Fruit fly (Drosophila melanogaster) whole organism, wandering third instar larva: ENCODE measurements around the gene Naa30A.

Experiments used
- Abd-B ChIP-seq: fragments of >200 bp; optimal IDR thresholded peaks from 2 replicates; lab custom pipeline; 2017; ENCODE audit warnings: missing biosample characterization, missing genetic modification characterization
- CG9705 ChIP-seq: fragments of 200-800 bp; sonication (Bioruptor generic); optimal IDR thresholded peaks from 2 replicates; lab custom pipeline; 2018; ENCODE audit warnings: missing biosample characterization, mild to moderate bottlenecking, missing genetic modification characterization
- Dfd ChIP-seq: fragments of >200 bp; optimal IDR thresholded peaks from 2 replicates; lab custom pipeline; 2017; ENCODE audit warnings: missing biosample characterization, missing genetic modification characterization
- Dif ChIP-seq: fragments of 200-275, 200-300 bp; sonication (Bioruptor generic); optimal IDR thresholded peaks from 2 replicates; lab custom pipeline; 2018; ENCODE audit warnings: missing biosample characterization, missing genetic modification characterization; ENCODE audit not compliant: partially characterized antibody
- GATAd ChIP-seq: sonication (Bioruptor generic); optimal IDR thresholded peaks from 2 replicates; lab custom pipeline; 2016; ENCODE audit warnings: missing biosample characterization, missing genetic modification characterization
- HLH106 ChIP-seq: fragments of 200-800 bp; optimal IDR thresholded peaks from 3 replicates; lab custom pipeline; 2019; ENCODE audit warnings: missing biosample characterization, mild to moderate bottlenecking, missing genetic modification characterization, moderate library complexity
- Hr78 ChIP-seq: fragments of >200 bp; optimal IDR thresholded peaks from 2 replicates; lab custom pipeline; 2017; ENCODE audit warnings: missing biosample characterization, missing genetic modification characterization
- Hr83 ChIP-seq: fragments of 200-300 bp; sonication (Bioruptor generic); optimal IDR thresholded peaks from 2 replicates; lab custom pipeline; 2016; ENCODE audit warnings: missing biosample characterization, mild to moderate bottlenecking, missing genetic modification characterization, moderate library complexity; ENCODE audit not compliant: poor library complexity, severe bottlenecking
- Jra ChIP-seq: sonication (Bioruptor generic); optimal IDR thresholded peaks from 2 replicates; lab custom pipeline; 2016; ENCODE audit warnings: missing biosample characterization, missing genetic modification characterization
- Mio ChIP-seq: sonication (Bioruptor generic); optimal IDR thresholded peaks from 2 replicates; lab custom pipeline; 2016; ENCODE audit warnings: missing biosample characterization, missing genetic modification characterization
- N ChIP-seq: fragments of >200 bp; optimal IDR thresholded peaks from 2 replicates; lab custom pipeline; 2018; ENCODE audit warnings: missing biosample characterization, missing external identifiers, missing genetic modification characterization
- OdsH ChIP-seq: fragments of 200-800 bp; sonication (Bioruptor generic); optimal IDR thresholded peaks from 2 replicates; lab custom pipeline; 2016; ENCODE audit warnings: missing biosample characterization, mild to moderate bottlenecking, missing genetic modification characterization
- Rel ChIP-seq, 2 experiments: fragments of 200-800 bp; sonication (Bioruptor generic) in 1 of 2; optimal IDR thresholded peaks; 2 replicates in 1 of 2; 3 replicates in 1 of 2; lab custom pipeline; 2016 to 2019; ENCODE audit warnings: mild to moderate bottlenecking in 2 of 2, missing biosample characterization in 2 of 2, missing genetic modification characterization in 2 of 2, moderate library complexity in 1 of 2
- Sp1 ChIP-seq: fragments of 200-800 bp; sonication (Bioruptor generic); optimal IDR thresholded peaks from 3 replicates; lab custom pipeline; 2019; ENCODE audit warnings: missing biosample characterization, mild to moderate bottlenecking, missing genetic modification characterization, moderate library complexity
- Vsx2 ChIP-seq: fragments of 200-300, 225-300 bp; sonication (Bioruptor generic); optimal IDR thresholded peaks from 2 replicates; lab custom pipeline; 2018; ENCODE audit warnings: missing biosample characterization, missing genetic modification characterization; ENCODE audit not compliant: partially characterized antibody
- br ChIP-seq: fragments of 200-800 bp; sonication (Bioruptor generic); optimal IDR thresholded peaks from 2 replicates; lab custom pipeline; 2016; ENCODE audit warnings: missing biosample characterization, missing genetic modification characterization
- brk ChIP-seq: fragments of 200-800 bp; sonication (Bioruptor generic); optimal IDR thresholded peaks from 2 replicates; lab custom pipeline; 2016; ENCODE audit warnings: missing biosample characterization, mild to moderate bottlenecking, missing genetic modification characterization
- dmrt93B ChIP-seq: fragments of 200-800 bp; sonication (Bioruptor generic); optimal IDR thresholded peaks from 2 replicates; lab custom pipeline; 2018; ENCODE audit warnings: missing biosample characterization, mild to moderate bottlenecking, missing genetic modification characterization
- dsf ChIP-seq: sonication (Bioruptor generic); optimal IDR thresholded peaks from 2 replicates; lab custom pipeline; 2016; ENCODE audit warnings: missing biosample characterization, missing genetic modification characterization, borderline replicate concordance
- ey ChIP-seq: fragments of 200-800 bp; sonication (Bioruptor generic); optimal IDR thresholded peaks from 2 replicates; lab custom pipeline; 2016; ENCODE audit warnings: missing biosample characterization, missing genetic modification characterization
- fru ChIP-seq: fragments of 200-800 bp; sonication (Bioruptor generic); optimal IDR thresholded peaks from 3 replicates; lab custom pipeline; 2016; ENCODE audit warnings: missing biosample characterization, mild to moderate bottlenecking, missing genetic modification characterization
- h ChIP-seq: fragments of 200-800 bp; sonication (Bioruptor generic); optimal IDR thresholded peaks from 3 replicates; lab custom pipeline; 2016; ENCODE audit warnings: missing biosample characterization, mild to moderate bottlenecking, missing genetic modification characterization
- jim ChIP-seq: fragments of 175-275, 200-325 bp; sonication (Bioruptor generic); optimal IDR thresholded peaks from 2 replicates; lab custom pipeline; 2016; ENCODE audit warnings: missing biosample characterization, mild to moderate bottlenecking, missing genetic modification characterization
- lola ChIP-seq: fragments of >200 bp; optimal IDR thresholded peaks from 2 replicates; lab custom pipeline; 2017; ENCODE audit warnings: missing biosample characterization, missing genetic modification characterization
- pan ChIP-seq: fragments of >200 bp; optimal IDR thresholded peaks from 2 replicates; lab custom pipeline; 2017
- psq ChIP-seq: fragments of 200-800 bp; sonication (Bioruptor generic); optimal IDR thresholded peaks from 3 replicates; lab custom pipeline; 2017; ENCODE audit warnings: missing biosample characterization, mild to moderate bottlenecking, missing genetic modification characterization, moderate library complexity
- rgr ChIP-seq: fragments of 200-800 bp; sonication (Bioruptor generic); optimal IDR thresholded peaks from 3 replicates; lab custom pipeline; 2016; ENCODE audit warnings: missing biosample characterization, mild to moderate bottlenecking, missing genetic modification characterization
- tai ChIP-seq: sonication (Bioruptor generic); optimal IDR thresholded peaks from 2 replicates; lab custom pipeline; 2016; ENCODE audit warnings: missing biosample characterization, missing genetic modification characterization
- usp ChIP-seq: fragments of >200 bp; optimal IDR thresholded peaks from 2 replicates; lab custom pipeline; 2017; ENCODE audit warnings: missing biosample characterization, missing genetic modification characterization
- woc ChIP-seq: sonication (Bioruptor generic); optimal IDR thresholded peaks from 2 replicates; lab custom pipeline; 2016; ENCODE audit warnings: missing biosample characterization, mild to moderate bottlenecking, missing genetic modification characterization

The Naa30A gene

DNA sequence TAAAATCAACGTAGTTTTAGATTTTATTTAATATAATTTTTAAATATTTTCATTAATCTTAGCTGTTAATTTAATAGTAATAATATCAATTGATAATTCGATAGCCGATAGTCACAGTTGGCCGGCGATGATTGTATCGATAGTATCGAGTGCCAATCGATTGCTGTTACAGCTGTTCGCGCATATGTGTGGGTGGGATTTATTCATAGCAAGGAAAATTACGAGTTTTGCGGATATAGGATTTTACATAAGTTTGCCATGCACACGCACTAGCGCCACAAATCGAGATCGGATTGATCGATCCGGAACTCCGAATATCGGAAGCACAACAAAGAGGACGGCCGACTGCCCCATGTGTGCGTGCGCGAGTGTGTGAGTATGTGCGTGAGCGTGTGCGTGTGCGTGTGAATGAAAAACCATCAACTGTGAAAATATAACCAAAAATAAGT is at the start of gene Naa30A:
Naa30A (plus strand) TSS at position 163 of the 449 bp plus-strand sequence.
- TF ChIP-seq h = peak; percentile 29
- no peak for TF ChIP-seq Dfd (GFP tag; lab: Kevin White, UChicago)
- peak; percentile 25 for TF ChIP-seq psq (GFP tag; lab: Kevin White, UChicago)
- peak; percentile 20 for TF ChIP-seq N (GFP tag; lab: Kevin White, UChicago)
- TF ChIP-seq rgr (GFP tag; lab: Kevin White, UChicago) = peak; percentile 10

DNA sequence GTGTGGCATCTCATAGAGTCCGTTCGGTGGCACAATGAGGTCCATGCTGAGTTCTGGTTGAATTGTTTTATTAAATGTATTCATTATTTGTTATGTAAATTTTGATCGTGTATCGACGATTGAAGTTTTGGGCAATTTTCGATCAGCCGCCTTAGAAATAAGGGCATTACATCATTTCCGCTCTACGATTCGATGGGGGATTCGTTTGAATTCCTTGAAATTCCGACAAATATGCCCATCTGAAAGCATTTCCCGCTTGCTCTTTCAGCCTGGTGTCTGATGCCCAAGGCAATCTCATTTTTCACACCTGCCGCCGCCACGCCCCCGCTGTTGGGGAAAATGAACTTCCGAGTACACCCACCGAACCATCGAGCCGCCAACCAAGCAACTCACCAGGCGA is 43.6 kb upstream of the Naa30A start, which contains the start of gene CG32811:
CG32811 (minus strand) TSS at position 101 of the 400 bp plus-strand sequence.
- TF ChIP-seq N (GFP tag; lab: Kevin White, UChicago) (no peak), GATAd (GFP tag; lab: Kevin White, UChicago) (no peak), brk (GFP tag; lab: Kevin White, UChicago) (no peak), Hr78 (GFP tag; lab: Kevin White, UChicago) (no peak), usp (no peak), woc (GFP tag; lab: Kevin White, UChicago) (no peak), Jra (GFP tag; lab: Kevin White, UChicago) (no peak), Dfd (GFP tag; lab: Kevin White, UChicago) (no peak), dsf (GFP tag; lab: Kevin White, UChicago) (no peak), dmrt93B (GFP tag; lab: Kevin White, UChicago) (no peak), HLH106 (tag; lab: Kevin White, UChicago) (no peak), OdsH (GFP tag; lab: Kevin White, UChicago) (no peak), pan (lab: Kevin White, UChicago) (no peak), Hr83 (no peak)

DNA sequence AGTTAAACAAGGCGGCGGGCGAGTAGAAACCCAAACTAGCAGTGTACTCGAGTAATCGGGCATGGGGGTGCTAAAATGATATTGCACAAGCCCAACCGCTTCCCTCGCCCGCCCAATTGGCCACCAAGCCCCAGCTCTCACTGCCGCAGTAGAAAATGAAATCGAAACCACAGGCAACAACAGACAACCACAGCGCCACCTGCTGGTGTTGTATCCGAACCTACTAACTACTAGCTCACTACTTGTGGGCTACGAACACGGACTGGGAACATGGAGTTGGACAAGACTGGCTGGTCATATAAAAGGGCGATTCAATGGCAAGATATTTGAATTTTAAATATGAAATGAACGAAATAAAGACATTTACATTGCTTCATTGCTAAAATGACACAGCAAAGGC is 42.0 kb upstream of the Naa30A start:
- no peak for TF ChIP-seq dsf (GFP tag; lab: Kevin White, UChicago)
- no peak for TF ChIP-seq lola (GFP tag; lab: Kevin White, UChicago)
- no peak for TF ChIP-seq Mio
- no peak for TF ChIP-seq Rel (GFP tag; optimal IDR thresholded peaks at IDR 0.05; lab: Kevin White, UChicago)
- TF ChIP-seq Rel (tag; optimal IDR thresholded peaks at IDR 0.05; lab: Kevin White, UChicago) = no peak
- no peak for TF ChIP-seq CG9705

dm6 chrX:1303961-1304360 is 37.9 kb upstream of the Naa30A start:
- TF ChIP-seq Sp1 (GFP tag; lab: Kevin White, UChicago) (no peak), Vsx2 (GFP tag; lab: Kevin White, UChicago) (no peak), br (GFP tag; lab: Kevin White, UChicago) (no peak), N (GFP tag; lab: Kevin White, UChicago) (no peak), woc (GFP tag; lab: Kevin White, UChicago) (no peak)

- no peak for TF ChIP-seq dsf (GFP tag; lab: Kevin White, UChicago)
- TF ChIP-seq Abd-B (GFP tag; lab: Kevin White, UChicago) = no peak
- TF ChIP-seq pan (lab: Kevin White, UChicago) = no peak
- no peak for TF ChIP-seq brk (GFP tag; lab: Kevin White, UChicago)
- no peak for TF ChIP-seq fru (GFP tag; lab: Kevin White, UChicago)
- TF ChIP-seq Hr78 (GFP tag; lab: Kevin White, UChicago) = no peak
- TF ChIP-seq Dif (GFP tag; lab: Kevin White, UChicago) = no peak
- no peak for TF ChIP-seq dmrt93B (GFP tag; lab: Kevin White, UChicago)
- no peak for TF ChIP-seq jim
- TF ChIP-seq br (GFP tag; lab: Kevin White, UChicago) = no peak
- TF ChIP-seq Rel (GFP tag; optimal IDR thresholded peaks at IDR 0.05; lab: Kevin White, UChicago) = no peak
- no peak for TF ChIP-seq Rel (tag; optimal IDR thresholded peaks at IDR 0.05; lab: Kevin White, UChicago)
- TF ChIP-seq Hr83 = no peak
These were observed 33.5 kb upstream of the Naa30A start for dm6 chrX:1308444-1308843.

DNA sequence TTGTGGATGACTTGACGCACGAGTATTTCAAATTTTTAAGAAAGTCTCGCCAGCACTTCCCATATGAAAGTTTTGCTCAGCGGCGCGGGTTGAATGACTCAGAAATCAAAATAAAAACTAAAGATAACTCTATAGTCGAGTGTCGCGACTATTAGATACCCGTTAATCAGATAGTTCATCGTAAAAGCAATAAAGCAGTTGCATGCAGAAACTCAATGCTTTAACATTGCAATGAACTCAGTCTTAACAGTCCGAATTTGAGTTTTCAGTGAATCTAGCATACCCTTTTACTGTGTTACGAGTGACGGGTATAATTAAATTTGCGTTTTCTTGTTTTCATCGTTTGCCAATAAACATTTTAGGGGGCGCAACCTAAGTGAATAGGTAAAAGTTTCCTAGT is 30.7 kb upstream of the Naa30A start:
- TF ChIP-seq CG9705 = no peak
- TF ChIP-seq ey (GFP tag; lab: Kevin White, UChicago) = no peak
- TF ChIP-seq tai (GFP tag; lab: Kevin White, UChicago) = no peak
- TF ChIP-seq Jra (GFP tag; lab: Kevin White, UChicago) = no peak
